Worm (Caenorhabditis elegans) whole organism, young adult: ENCODE data around the gene kin-20.

Experiments used
- B0019.2 ChIP-seq: fragments of 200-800 bp; sonication (Bioruptor generic); conservative IDR thresholded peaks from 2 replicates; pipeline ENCODE4 v1.3.6; 2022; ENCODE audit warnings: missing genetic modification reagents, missing genetic modification characterization, missing compliant biosample characterization
- B0336.3 ChIP-seq: fragments of 200-800 bp; sonication (Bioruptor generic); IDR thresholded peaks from 2 replicates; pipeline ENCODE4 v1.3.6; 2022; ENCODE audit warnings: missing genetic modification characterization, missing compliant biosample characterization
- C06A6.2 ChIP-seq: fragments of 200-800 bp; sonication (Bioruptor generic); conservative IDR thresholded peaks from 2 replicates; pipeline ENCODE4 v1.3.6; 2022; ENCODE audit warnings: missing genetic modification characterization, missing compliant biosample characterization
- F10E7.11 ChIP-seq: sonication (generic microtip); optimal IDR thresholded peaks from 2 replicates; lab custom pipeline; 2017; ENCODE audit warnings: mild to moderate bottlenecking, missing genetic modification characterization, moderate library complexity, missing compliant biosample characterization
- F39B2.1 ChIP-seq: fragments of 200-800 bp; sonication (Bioruptor generic); IDR thresholded peaks from 2 replicates; pipeline ENCODE4 v1.3.6; 2022; ENCODE audit warnings: missing genetic modification reagents, missing genetic modification characterization, missing compliant biosample characterization
- F52B5.7 ChIP-seq: sonication (generic microtip); optimal IDR thresholded peaks from 2 replicates; lab custom pipeline; 2016; ENCODE audit warnings: mild to moderate bottlenecking, missing genetic modification characterization, missing compliant biosample characterization
- K11D2.4 ChIP-seq: fragments of 200-800 bp; sonication (Bioruptor generic); IDR thresholded peaks from 2 replicates; pipeline ENCODE4 v1.3.6; 2022; ENCODE audit warnings: missing genetic modification reagents, missing genetic modification characterization, missing compliant biosample characterization
- aptf-2 ChIP-seq: fragments of 200-800 bp; sonication (Bioruptor generic); conservative IDR thresholded peaks from 2 replicates; pipeline ENCODE4 v1.3.6; 2022; ENCODE audit warnings: missing genetic modification reagents, missing genetic modification characterization, missing compliant biosample characterization
- attf-5 ChIP-seq: fragments of 200-800 bp; sonication (Bioruptor generic); optimal IDR thresholded peaks from 2 replicates; lab custom pipeline; 2018; ENCODE audit warnings: mild to moderate bottlenecking, missing genetic modification characterization, missing compliant biosample characterization
- attf-6 ChIP-seq: fragments of 200-800 bp; sonication (Bioruptor generic); IDR thresholded peaks from 2 replicates; pipeline ENCODE4 v1.3.6; 2022; ENCODE audit warnings: missing genetic modification reagents, missing genetic modification characterization, missing compliant biosample characterization
- ccch-3 ChIP-seq: fragments of 200-800 bp; sonication (Bioruptor generic); optimal IDR thresholded peaks from 2 replicates; lab custom pipeline; 2018; ENCODE audit warnings: mild to moderate bottlenecking, missing genetic modification characterization, missing compliant biosample characterization
- cebp-2 ChIP-seq: fragments of 200-800 bp; sonication (Bioruptor generic); IDR thresholded peaks from 2 replicates; pipeline ENCODE4 v1.3.6; 2022; ENCODE audit warnings: missing genetic modification characterization, missing compliant biosample characterization
- ceh-27 ChIP-seq: fragments of 200-800 bp; sonication (Bioruptor generic); optimal IDR thresholded peaks from 2 replicates; lab custom pipeline; 2018; ENCODE audit warnings: mild to moderate bottlenecking, missing genetic modification characterization, moderate library complexity, missing compliant biosample characterization
- ceh-79 ChIP-seq: sonication (generic microtip); optimal IDR thresholded peaks from 2 replicates; lab custom pipeline; 2017; ENCODE audit warnings: mild to moderate bottlenecking, missing genetic modification characterization, missing compliant biosample characterization
- ceh-91 ChIP-seq: fragments of 200-800 bp; sonication (Bioruptor generic); IDR thresholded peaks from 2 replicates; pipeline ENCODE4 v1.3.6; 2022; ENCODE audit warnings: missing genetic modification reagents, missing genetic modification characterization, missing compliant biosample characterization
- chd-7 ChIP-seq: sonication (generic microtip); optimal IDR thresholded peaks from 2 replicates; lab custom pipeline; 2016; ENCODE audit warnings: mild to moderate bottlenecking, missing genetic modification characterization, moderate library complexity, missing compliant biosample characterization
- dox-1 ChIP-seq: fragments of 200-800 bp; sonication (Bioruptor generic); IDR thresholded peaks from 2 replicates; pipeline ENCODE4 v1.3.6; 2022; ENCODE audit warnings: missing genetic modification reagents, missing genetic modification characterization, missing compliant biosample characterization
- dpl-1 ChIP-seq: fragments of 150-350 bp; optimal IDR thresholded peaks from 2 replicates; lab custom pipeline; 2014; ENCODE audit warnings: missing biosample characterization, missing genetic modification reagents, missing genetic modification characterization
- egl-18 ChIP-seq: fragments of 200-800 bp; sonication (Bioruptor generic); IDR thresholded peaks from 2 replicates; pipeline ENCODE4 v1.3.6; 2022; ENCODE audit warnings: missing genetic modification reagents, missing genetic modification characterization, missing compliant biosample characterization
- egrh-3 ChIP-seq: fragments of 200-800 bp; sonication (Bioruptor generic); IDR thresholded peaks from 2 replicates; pipeline ENCODE4 v1.3.6; 2022; ENCODE audit warnings: missing genetic modification reagents, missing genetic modification characterization, missing compliant biosample characterization
- him-1 ChIP-seq: sonication (generic microtip); optimal IDR thresholded peaks from 2 replicates; lab custom pipeline; 2016; ENCODE audit warnings: missing genotype, missing genetic modification reagents, missing genetic modification characterization, missing compliant biosample characterization
- hmg-20 ChIP-seq: fragments of 200-800 bp; sonication (Bioruptor generic); IDR thresholded peaks from 2 replicates; pipeline ENCODE4 v1.3.6; 2022; ENCODE audit warnings: missing genetic modification reagents, missing genetic modification characterization, missing compliant biosample characterization
- hrde-1 ChIP-seq: sonication (generic microtip); optimal IDR thresholded peaks from 2 replicates; lab custom pipeline; 2016; ENCODE audit warnings: missing genetic modification characterization, mild to moderate bottlenecking, missing compliant biosample characterization, moderate library complexity, missing genotype, missing genetic modification reagents, borderline replicate concordance
- let-607 ChIP-seq, 2 experiments: fragments of 200-800 bp in 1 of 2; sonication (Bioruptor generic) in 1 of 2; sonication (generic microtip) in 1 of 2; optimal IDR thresholded peaks; 2 replicates each; lab custom pipeline; 2016 to 2018; ENCODE audit warnings: mild to moderate bottlenecking in 2 of 2, missing compliant biosample characterization in 2 of 2, missing genetic modification characterization in 2 of 2, moderate library complexity in 2 of 2, missing genotype in 1 of 2
- lin-26 ChIP-seq: fragments of 200-800 bp; sonication (Bioruptor generic); IDR thresholded peaks from 2 replicates; pipeline ENCODE4 v1.3.6; 2022; ENCODE audit warnings: missing genetic modification reagents, missing genetic modification characterization, missing compliant biosample characterization
- lin-35 ChIP-seq, 3 experiments: fragments of 150-350 bp in 2 of 3; sonication (generic microtip) in 1 of 3; optimal IDR thresholded peaks; 2 replicates each; lab custom pipeline; 2014 to 2018; ENCODE audit warnings: missing biosample characterization in 3 of 3, missing genetic modification characterization in 3 of 3, missing genetic modification reagents in 3 of 3
- lsl-1 ChIP-seq: fragments of 200-800 bp; sonication (Bioruptor generic); optimal IDR thresholded peaks from 2 replicates; lab custom pipeline; 2018; ENCODE audit warnings: mild to moderate bottlenecking, missing genetic modification characterization, moderate library complexity, missing compliant biosample characterization
- madf-10 ChIP-seq: sonication (generic microtip); optimal IDR thresholded peaks from 2 replicates; lab custom pipeline; 2016; ENCODE audit warnings: mild to moderate bottlenecking, missing genetic modification characterization, missing compliant biosample characterization
- madf-8 ChIP-seq: fragments of 200-800 bp; sonication (Bioruptor generic); conservative IDR thresholded peaks from 2 replicates; pipeline ENCODE4 v1.3.6; 2022; ENCODE audit warnings: missing genetic modification reagents, missing genetic modification characterization, missing compliant biosample characterization
- mcd-1 ChIP-seq: fragments of 200-800 bp; sonication (Bioruptor generic); IDR thresholded peaks from 2 replicates; pipeline ENCODE4 v1.3.6; 2022; ENCODE audit warnings: missing genetic modification reagents, missing genetic modification characterization, missing compliant biosample characterization
- mxl-1 ChIP-seq: sonication (generic microtip); optimal IDR thresholded peaks from 2 replicates; lab custom pipeline; 2016; ENCODE audit warnings: missing genetic modification characterization, missing compliant biosample characterization
- nfya-1 ChIP-seq: sonication (generic microtip); optimal IDR thresholded peaks from 2 replicates; lab custom pipeline; 2017; ENCODE audit warnings: antibody characterized with exemption, missing compliant biosample characterization, missing genetic modification characterization, borderline replicate concordance; ENCODE audit not compliant: insufficient read depth
- nfya-2 ChIP-seq: fragments of 200-800 bp; sonication (Bioruptor generic); IDR thresholded peaks from 2 replicates; pipeline ENCODE4 v1.3.6; 2022; ENCODE audit warnings: missing genetic modification reagents, missing genetic modification characterization, missing compliant biosample characterization
- pbrm-1 ChIP-seq: fragments of 200-800 bp; sonication (Bioruptor generic); IDR thresholded peaks from 2 replicates; pipeline ENCODE4 v1.3.6; 2022; ENCODE audit warnings: missing genetic modification reagents, missing genetic modification characterization, missing compliant biosample characterization
- rcor-1 ChIP-seq: fragments of 200-800 bp; sonication (Bioruptor generic); IDR thresholded peaks from 2 replicates; pipeline ENCODE4 v1.3.6; 2022; ENCODE audit warnings: missing genetic modification reagents, missing genetic modification characterization, missing compliant biosample characterization
- rec-8 ChIP-seq, 2 experiments: sonication (generic microtip); optimal IDR thresholded peaks; 2 replicates each; lab custom pipeline; 2016; ENCODE audit warnings: mild to moderate bottlenecking in 2 of 2, missing genetic modification characterization in 2 of 2, missing genetic modification reagents in 2 of 2, missing genotype in 2 of 2, missing biosample characterization in 1 of 2, missing compliant biosample characterization in 1 of 2, moderate library complexity in 1 of 2
- sdz-38 ChIP-seq: sonication (generic microtip); optimal IDR thresholded peaks from 2 replicates; lab custom pipeline; 2016; ENCODE audit warnings: missing genotype, missing genetic modification characterization, missing compliant biosample characterization
- sea-2 ChIP-seq: fragments of 200-800 bp; sonication (Bioruptor generic); IDR thresholded peaks from 2 replicates; pipeline ENCODE4 v1.3.6; 2022; ENCODE audit warnings: missing genetic modification characterization, missing compliant biosample characterization
- snpc-1.1 ChIP-seq: sonication (generic microtip); optimal IDR thresholded peaks from 2 replicates; lab custom pipeline; 2017; ENCODE audit warnings: missing genetic modification characterization, mild to moderate bottlenecking, missing compliant biosample characterization, antibody characterized with exemption, moderate library complexity, missing genotype, missing genetic modification reagents; ENCODE audit not compliant: insufficient read depth
- tbp1 ChIP-seq: fragments of 200-800 bp; sonication (Bioruptor generic); optimal IDR thresholded peaks from 2 replicates; lab custom pipeline; 2018; ENCODE audit warnings: mild to moderate bottlenecking, missing genetic modification characterization, missing compliant biosample characterization
- tlf-1 ChIP-seq: fragments of 200-800 bp; sonication (Bioruptor generic); optimal IDR thresholded peaks from 2 replicates; lab custom pipeline; 2018; ENCODE audit warnings: mild to moderate bottlenecking, missing genetic modification characterization, missing compliant biosample characterization
- unc-130 ChIP-seq: sonication (generic microtip); optimal IDR thresholded peaks from 2 replicates; lab custom pipeline; 2016; ENCODE audit warnings: missing genetic modification reagents, missing genetic modification characterization, missing compliant biosample characterization
- zfh-2 ChIP-seq: fragments of 200-800 bp; sonication (Bioruptor generic); conservative IDR thresholded peaks from 2 replicates; pipeline ENCODE4 v1.3.6; 2022; ENCODE audit warnings: missing genetic modification reagents, missing genetic modification characterization, missing compliant biosample characterization
- zim-3 ChIP-seq: sonication (generic microtip); optimal IDR thresholded peaks from 2 replicates; lab custom pipeline; 2017; ENCODE audit warnings: mild to moderate bottlenecking, missing genetic modification characterization, moderate library complexity, missing compliant biosample characterization
- ztf-28 ChIP-seq: fragments of 200-800 bp; sonication (Bioruptor generic); IDR thresholded peaks from 2 replicates; pipeline ENCODE4 v1.3.6; 2022; ENCODE audit warnings: missing genetic modification reagents, missing genetic modification characterization, missing compliant biosample characterization

The kin-20 gene

ce11 chrX:15312073-15312472, 34.5 kb upstream of the kin-20 start:
- TF ChIP-seq cebp-2 (GFP tag; lab: Robert Waterston, UW) (no peak), lsl-1 (GFP tag; lab: Kevin White, UChicago) (no peak), mxl-1 (tag; lab: Kevin White, UChicago) (no peak), nfya-2 (GFP tag; lab: Robert Waterston, UW) (no peak), chd-7 (tag; lab: Kevin White, UChicago) (no peak), dpl-1 (GFP tag; lab: Kevin White, UChicago) (no peak), egrh-3 (no peak), F39B2.1 (no peak), pbrm-1 (no peak), attf-5 (no peak), lin-26 (GFP tag; lab: Robert Waterston, UW) (no peak), tlf-1 (GFP tag; lab: Kevin White, UChicago) (no peak), rcor-1 (no peak), sea-2 (GFP tag; lab: Robert Waterston, UW) (no peak), aptf-2 (no peak), unc-130 (GFP tag; lab: Kevin White, UChicago) (no peak)

DNA sequence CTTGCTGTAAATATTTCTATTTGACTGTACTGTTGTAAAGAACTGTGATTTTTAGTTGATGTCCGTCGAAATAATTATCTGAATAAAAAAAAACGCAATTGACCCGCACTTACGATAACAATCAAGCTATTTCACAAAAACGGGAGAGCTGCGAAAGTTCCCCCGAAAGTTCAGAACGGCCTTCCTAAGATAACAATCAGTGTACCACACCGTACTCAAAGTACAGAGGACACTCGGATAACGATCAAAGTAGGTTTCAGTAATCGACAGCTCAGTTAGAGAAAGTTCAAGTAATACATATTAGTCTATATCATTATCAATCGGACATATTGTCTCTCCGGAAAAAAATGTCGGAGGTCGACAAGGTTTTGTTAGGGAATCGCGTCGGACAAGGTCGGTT, 33.4 kb upstream of the kin-20 start:
- TF ChIP-seq pbrm-1 (no peak), ztf-28 (GFP tag; lab: Robert Waterston, UW) (no peak), rec-8 (tag; optimal IDR thresholded peaks at IDR 0.05; lab: Kevin White, UChicago) (no peak), cebp-2 (GFP tag; lab: Robert Waterston, UW) (no peak), hrde-1 (no peak), nfya-1 (tag; lab: Kevin White, UChicago) (no peak), B0019.2 (GFP tag; lab: Robert Waterston, UW) (no peak), madf-8 (GFP tag; lab: Robert Waterston, UW) (no peak), snpc-1.1 (tag; lab: Kevin White, UChicago) (no peak), F10E7.11 (tag; lab: Kevin White, UChicago) (no peak), B0336.3 (GFP tag; lab: Robert Waterston, UW) (no peak), madf-10 (no peak), egrh-3 (no peak)
- TF ChIP-seq, all 124 proteins: peak for 0

DNA sequence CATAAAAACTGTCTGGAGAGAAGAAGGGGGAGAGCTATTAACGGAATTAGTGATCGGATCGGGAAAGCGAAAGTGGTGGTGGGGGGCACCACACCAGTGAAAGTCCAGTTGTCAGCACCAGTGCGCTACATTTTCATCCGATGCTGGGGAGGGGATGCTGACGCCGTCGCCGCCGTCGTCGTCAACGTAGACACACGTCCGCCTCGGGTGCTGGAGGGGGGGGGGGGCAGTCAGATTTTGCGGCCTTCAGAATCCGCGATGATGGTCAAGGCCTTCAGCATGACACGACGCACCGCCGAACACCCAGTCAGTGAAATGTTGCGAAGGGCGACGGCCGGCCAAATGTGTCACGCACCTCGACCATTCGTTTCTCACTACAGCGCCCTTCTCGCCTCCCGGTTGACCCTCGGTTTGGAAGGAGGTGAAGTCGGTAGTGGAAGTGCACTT, 32.8 kb upstream of the kin-20 start:
- no peak for TF ChIP-seq F52B5.7 (tag; lab: Kevin White, UChicago)
- no peak for TF ChIP-seq K11D2.4
- TF ChIP-seq tbp1 (GFP tag; lab: Kevin White, UChicago), result no peak
- 0 out of 2 replicates have a peak, but pooled peaks have one; percentile 17 for TF ChIP-seq dox-1 (GFP tag; lab: Robert Waterston, UW)
- TF ChIP-seq ceh-91 (GFP tag; lab: Robert Waterston, UW), result no peak
- TF ChIP-seq F10E7.11 (tag; lab: Kevin White, UChicago), result no peak
- TF ChIP-seq lin-35 (GFP tag; optimal IDR thresholded peaks at IDR 0.05; lab: Kevin White, UChicago), result no peak
- TF ChIP-seq egrh-3, result peak; percentile 84; the same call in 1 of the 2 replicates
- TF ChIP-seq attf-6 (GFP tag; lab: Robert Waterston, UW), result no peak
- no peak for TF ChIP-seq ccch-3
- TF ChIP-seq him-1, result no peak
- no peak for TF ChIP-seq let-607 (tag; optimal IDR thresholded peaks at IDR 0.05; lab: Kevin White, UChicago)
- TF ChIP-seq egl-18 (GFP tag; lab: Robert Waterston, UW), result no peak
- no peak for TF ChIP-seq ceh-79 (tag; lab: Kevin White, UChicago)
- TF ChIP-seq nfya-1 (tag; lab: Kevin White, UChicago), result no peak
- TF ChIP-seq hrde-1, result no peak
- TF ChIP-seq zim-3 (tag; lab: Kevin White, UChicago), result no peak
- no peak for TF ChIP-seq sdz-38 (tag; lab: Kevin White, UChicago)
- no peak for TF ChIP-seq ceh-27
- TF ChIP-seq zfh-2 (GFP tag; lab: Robert Waterston, UW), result peak; percentile 97
- no peak for TF ChIP-seq C06A6.2 (GFP tag; lab: Robert Waterston, UW)
- no peak for TF ChIP-seq rec-8 (tag; optimal IDR thresholded peaks at IDR 0.05; lab: Kevin White, UChicago)
- peak; percentile 8; the same call in 1 of the 2 replicates for TF ChIP-seq hmg-20 (GFP tag; lab: Robert Waterston, UW)
- peak; percentile 34 for TF ChIP-seq chd-7 (tag; lab: Kevin White, UChicago)
- 0 out of 2 replicates have a peak, but pooled peaks have one; percentile 15 for TF ChIP-seq mcd-1 (GFP tag; lab: Robert Waterston, UW)
